Worm (Caenorhabditis elegans) whole organism, mixed stage, embryonic: ENCODE measurements around the gene T19D12.10.

Experiments
- ceh-39 ChIP-seq: fragments of 150-350 bp; optimal IDR thresholded peaks from 2 replicates; lab custom pipeline; 2014; ENCODE audit warnings: missing biosample characterization, missing genetic modification characterization
- ceh-83 ChIP-seq: fragments of 200-800 bp; sonication (Bioruptor generic); optimal IDR thresholded peaks from 2 replicates; lab custom pipeline; 2018; ENCODE audit warnings: mild to moderate bottlenecking, missing genetic modification characterization, missing compliant biosample characterization
- ces-1 ChIP-seq: fragments of 150-350 bp; optimal IDR thresholded peaks from 2 replicates; lab custom pipeline; 2014; ENCODE audit warnings: missing biosample characterization, missing genetic modification reagents, missing genetic modification characterization
- elt-3 ChIP-seq: fragments of 150-350 bp; optimal IDR thresholded peaks from 2 replicates; lab custom pipeline; 2014; ENCODE audit warnings: missing biosample characterization, missing genetic modification characterization
- flh-1 ChIP-seq: fragments of 200-800 bp; sonication (Bioruptor generic); optimal IDR thresholded peaks from 2 replicates; lab custom pipeline; 2018; ENCODE audit warnings: mild to moderate bottlenecking, missing genetic modification characterization, moderate library complexity, missing compliant biosample characterization
- ham-2 ChIP-seq: fragments of 200-800 bp; sonication (Bioruptor generic); optimal IDR thresholded peaks from 2 replicates; lab custom pipeline; 2018; ENCODE audit warnings: mild to moderate bottlenecking, missing genetic modification characterization, missing compliant biosample characterization
- nhr-237 ChIP-seq: fragments of 150-350 bp; optimal IDR thresholded peaks from 2 replicates; lab custom pipeline; 2014; ENCODE audit warnings: missing biosample characterization, missing genetic modification characterization

ce11 chrII:6629775-6630174 is 28.9 kb downstream of the T19D12.10 start:
- TF ChIP-seq ham-2 (no peak), elt-3 (no peak), nhr-237 (no peak), ceh-39 (tag; lab: Kevin White, UChicago) (no peak), ceh-83 (GFP tag; lab: Kevin White, UChicago) (no peak), flh-1 (GFP tag; lab: Kevin White, UChicago) (no peak), ces-1 (GFP tag; lab: Kevin White, UChicago) (no peak)
